Worm (Caenorhabditis elegans): ENCODE data around the gene srab-7.

The srab-7 gene

ce11 chrV:3122403-3122802, 32.6 kb downstream of the srab-7 start:
- no peak for TF ChIP-seq C34F6.9 (tag; optimal IDR thresholded peaks at IDR 0.05)
- TF ChIP-seq lsy-2 (tag; optimal IDR thresholded peaks at IDR 0.05): no peak
- no peak for TF ChIP-seq ceh-82 (tag; optimal IDR thresholded peaks at IDR 0.05)
- no peak for TF ChIP-seq ama-1 (optimal IDR thresholded peaks at IDR 0.05)
- no peak for TF ChIP-seq crh-2 (tag; optimal IDR thresholded peaks at IDR 0.05)
- TF ChIP-seq unc-39 (tag; optimal IDR thresholded peaks at IDR 0.05): no peak
- no peak for TF ChIP-seq nhr-129 (tag; optimal IDR thresholded peaks at IDR 0.05)
- TF ChIP-seq mdl-1 (tag; optimal IDR thresholded peaks at IDR 0.05): no peak
- TF ChIP-seq elt-1 (tag; optimal IDR thresholded peaks at IDR 0.05): no peak
- no peak for TF ChIP-seq skn-1 (tag; optimal IDR thresholded peaks at IDR 0.05)
- TF ChIP-seq peb-1 (tag; optimal IDR thresholded peaks at IDR 0.05): no peak
- TF ChIP-seq ztf-11 (tag; optimal IDR thresholded peaks at IDR 0.05): no peak
- no peak for TF ChIP-seq ceh-16 (tag; optimal IDR thresholded peaks at IDR 0.05)
- TF ChIP-seq R02D3.7 (tag; optimal IDR thresholded peaks at IDR 0.05): no peak
- TF ChIP-seq aly-2 (tag; optimal IDR thresholded peaks at IDR 0.05): no peak
- no peak for TF ChIP-seq nhr-12 (tag; optimal IDR thresholded peaks at IDR 0.05)
- no peak for TF ChIP-seq F13H6.1 (tag; optimal IDR thresholded peaks at IDR 0.05)
- no peak for TF ChIP-seq ztf-1 (GFP tag; conservative IDR thresholded peaks at IDR 0.05)
- TF ChIP-seq mbf-1 (tag; optimal IDR thresholded peaks at IDR 0.05): no peak

- TF ChIP-seq F13H6.1 (tag; optimal IDR thresholded peaks at IDR 0.05): no peak
- TF ChIP-seq lsy-2 (tag; optimal IDR thresholded peaks at IDR 0.05): no peak
Measured at ce11 chrV:3121743-3122142, 33.2 kb downstream of the srab-7 start, which contains the start of gene srt-56. srt-56 (minus strand) TSS chrV:3121843.

- TF ChIP-seq lin-13 (GFP tag; optimal IDR thresholded peaks at IDR 0.05): no peak
- TF ChIP-seq nhr-12 (tag; optimal IDR thresholded peaks at IDR 0.05): no peak
- TF ChIP-seq ceh-16 (tag; optimal IDR thresholded peaks at IDR 0.05): no peak
- no peak for TF ChIP-seq sma-9 (GFP tag; optimal IDR thresholded peaks at IDR 0.05)
- no peak for TF ChIP-seq sma-9 (tag; optimal IDR thresholded peaks at IDR 0.05)
Measured at ce11 chrV:3119185-3119584, 35.8 kb downstream of the srab-7 start.

ce11 chrV:3118167-3118566, 36.8 kb downstream of the srab-7 start, which contains the start of gene clec-210:
clec-210 (plus strand) TSS chrV:3118377.
- TF ChIP-seq fos-1 (tag; optimal IDR thresholded peaks at IDR 0.05) (peak; percentile 28), unc-39 (tag; optimal IDR thresholded peaks at IDR 0.05) (no peak), R02D3.7 (tag; optimal IDR thresholded peaks at IDR 0.05) (no peak)

- no peak for TF ChIP-seq elt-1 (tag; optimal IDR thresholded peaks at IDR 0.05)
- TF ChIP-seq nhr-23 (tag; optimal IDR thresholded peaks at IDR 0.05): no peak
- TF ChIP-seq nhr-6 (tag; optimal IDR thresholded peaks at IDR 0.05): no peak
- no peak for TF ChIP-seq nhr-25 (tag; optimal IDR thresholded peaks at IDR 0.05)
- TF ChIP-seq skn-1 (tag; optimal IDR thresholded peaks at IDR 0.05): no peak
- no peak for TF ChIP-seq nhr-237 (tag; optimal IDR thresholded peaks at IDR 0.05)
- TF ChIP-seq lin-39 (tag; optimal IDR thresholded peaks at IDR 0.05): no peak
- TF ChIP-seq lin-11 (tag; optimal IDR thresholded peaks at IDR 0.05): no peak
- TF ChIP-seq nhr-21 (tag; optimal IDR thresholded peaks at IDR 0.05): no peak
Measured at ce11 chrV:3114973-3115372, 40.0 kb downstream of the srab-7 start, which contains the start of gene Y73C8C.3. Y73C8C.3 (plus strand) TSS chrV:3115273.

ce11 chrV:3113751-3114150, 41.2 kb downstream of the srab-7 start, which contains the start of gene Y73C8C.8:
Y73C8C.8 (minus strand) TSS chrV:3113851.
- TF ChIP-seq nhr-12 (tag; optimal IDR thresholded peaks at IDR 0.05): no peak
- no peak for TF ChIP-seq sem-4 (tag; optimal IDR thresholded peaks at IDR 0.05)
- TF ChIP-seq R02D3.7 (tag; optimal IDR thresholded peaks at IDR 0.05): no peak
- TF ChIP-seq sma-9 (GFP tag; optimal IDR thresholded peaks at IDR 0.05): no peak
- no peak for TF ChIP-seq sma-9 (tag; optimal IDR thresholded peaks at IDR 0.05)
- no peak for TF ChIP-seq nhr-11 (tag; optimal IDR thresholded peaks at IDR 0.05)

ce11 chrV:3112198-3112597, 42.8 kb downstream of the srab-7 start:
- TF ChIP-seq fos-1 (tag; optimal IDR thresholded peaks at IDR 0.05) (peak; percentile 22), nhr-21 (tag; optimal IDR thresholded peaks at IDR 0.05) (no peak), sem-4 (tag; optimal IDR thresholded peaks at IDR 0.05) (no peak)

Measured in whole organism, L2 larva.